Worm (Caenorhabditis elegans) whole organism, young adult: ENCODE measurements around the gene T13B5.9.
A peak's percentile ranks its signal among the peaks of the same experiment; 100 is the strongest.

Experiments
- B0019.2 ChIP-seq: fragments of 200-800 bp; sonication (Bioruptor generic); conservative IDR thresholded peaks from 2 replicates; pipeline ENCODE4 v1.3.6; 2022; ENCODE audit warnings: missing genetic modification reagents, missing genetic modification characterization, missing compliant biosample characterization
- B0035.1 ChIP-seq: sonication (generic microtip); optimal IDR thresholded peaks from 2 replicates; lab custom pipeline; 2016; ENCODE audit warnings: missing genetic modification characterization, mild to moderate bottlenecking, missing compliant biosample characterization, missing genotype, missing genetic modification reagents
- C17E4.6 ChIP-seq: fragments of 200-800 bp; sonication (Bioruptor generic); IDR thresholded peaks from 2 replicates; pipeline ENCODE4 v1.3.6; 2022; ENCODE audit warnings: missing genetic modification reagents, missing genetic modification characterization, missing compliant biosample characterization
- D2030.7 ChIP-seq: fragments of 200-800 bp; sonication (Bioruptor generic); IDR thresholded peaks from 2 replicates; pipeline ENCODE4 v1.3.6; 2022; ENCODE audit warnings: missing genetic modification reagents, missing genetic modification characterization, missing compliant biosample characterization
- F22D6.2 ChIP-seq: sonication (generic microtip); optimal IDR thresholded peaks from 2 replicates; lab custom pipeline; 2016; ENCODE audit warnings: mild to moderate bottlenecking, missing genetic modification characterization, missing compliant biosample characterization
- K11D2.4 ChIP-seq: fragments of 200-800 bp; sonication (Bioruptor generic); IDR thresholded peaks from 2 replicates; pipeline ENCODE4 v1.3.6; 2022; ENCODE audit warnings: missing genetic modification reagents, missing genetic modification characterization, missing compliant biosample characterization
- Y56A3A.18 ChIP-seq: fragments of 200-800 bp; sonication (Bioruptor generic); IDR thresholded peaks from 2 replicates; pipeline ENCODE4 v1.3.6; 2022; ENCODE audit warnings: missing genetic modification reagents, missing genetic modification characterization, missing compliant biosample characterization
- ZK185.1 ChIP-seq: sonication (generic microtip); optimal IDR thresholded peaks from 2 replicates; lab custom pipeline; 2016; ENCODE audit warnings: mild to moderate bottlenecking, missing genetic modification characterization, missing compliant biosample characterization; ENCODE audit not compliant: poor library complexity, severe bottlenecking
- akir-1 ChIP-seq: fragments of 200-800 bp; sonication (Bioruptor generic); optimal IDR thresholded peaks from 2 replicates; lab custom pipeline; 2018; ENCODE audit warnings: mild to moderate bottlenecking, missing genetic modification characterization, moderate library complexity, missing compliant biosample characterization
- aptf-2 ChIP-seq: fragments of 200-800 bp; sonication (Bioruptor generic); conservative IDR thresholded peaks from 2 replicates; pipeline ENCODE4 v1.3.6; 2022; ENCODE audit warnings: missing genetic modification reagents, missing genetic modification characterization, missing compliant biosample characterization
- atf-7 ChIP-seq: sonication (generic microtip); optimal IDR thresholded peaks from 2 replicates; lab custom pipeline; 2017; ENCODE audit warnings: mild to moderate bottlenecking, missing genetic modification characterization, missing compliant biosample characterization
- attf-5 ChIP-seq: fragments of 200-800 bp; sonication (Bioruptor generic); optimal IDR thresholded peaks from 2 replicates; lab custom pipeline; 2018; ENCODE audit warnings: mild to moderate bottlenecking, missing genetic modification characterization, missing compliant biosample characterization
- cebp-1 ChIP-seq, 2 experiments: fragments of 200-800 bp in 1 of 2; sonication (Bioruptor generic) in 1 of 2; sonication (generic microtip) in 1 of 2; IDR thresholded peaks in 1 of 2; optimal IDR thresholded peaks in 1 of 2; 2 replicates each; pipeline versions ENCODE4 v1.3.6 to Lab custom; 2017 to 2022; ENCODE audit warnings: missing compliant biosample characterization in 2 of 2, missing genetic modification characterization in 2 of 2, mild to moderate bottlenecking in 1 of 2, missing genetic modification reagents in 1 of 2, moderate library complexity in 1 of 2
- cebp-2 ChIP-seq: fragments of 200-800 bp; sonication (Bioruptor generic); IDR thresholded peaks from 2 replicates; pipeline ENCODE4 v1.3.6; 2022; ENCODE audit warnings: missing genetic modification characterization, missing compliant biosample characterization
- dpl-1 ChIP-seq: fragments of 150-350 bp; optimal IDR thresholded peaks from 2 replicates; lab custom pipeline; 2014; ENCODE audit warnings: missing biosample characterization, missing genetic modification reagents, missing genetic modification characterization
- efl-1 ChIP-seq: fragments of 150-350 bp; optimal IDR thresholded peaks from 2 replicates; lab custom pipeline; 2014; ENCODE audit warnings: missing biosample characterization, missing genetic modification reagents, missing genetic modification characterization
- egrh-3 ChIP-seq: fragments of 200-800 bp; sonication (Bioruptor generic); IDR thresholded peaks from 2 replicates; pipeline ENCODE4 v1.3.6; 2022; ENCODE audit warnings: missing genetic modification reagents, missing genetic modification characterization, missing compliant biosample characterization
- hmg-1.2 ChIP-seq: fragments of 200-800 bp; sonication (Bioruptor generic); IDR thresholded peaks from 2 replicates; pipeline ENCODE4 v1.3.6; 2022; ENCODE audit warnings: missing genetic modification reagents, missing genetic modification characterization, missing compliant biosample characterization
- lag-1 ChIP-seq: fragments of 200-800 bp; sonication (Bioruptor generic); IDR thresholded peaks from 2 replicates; pipeline ENCODE4 v1.3.6; 2022; ENCODE audit warnings: missing genetic modification reagents, missing genetic modification characterization, missing compliant biosample characterization
- let-526 ChIP-seq: fragments of 200-800 bp; sonication (Bioruptor generic); IDR thresholded peaks from 2 replicates; pipeline ENCODE4 v1.3.6; 2022; ENCODE audit warnings: missing genetic modification reagents, missing genetic modification characterization, missing compliant biosample characterization
- lin-35 ChIP-seq, 3 experiments: fragments of 150-350 bp in 2 of 3; sonication (generic microtip) in 1 of 3; optimal IDR thresholded peaks; 2 replicates each; lab custom pipeline; 2014 to 2018; ENCODE audit warnings: missing biosample characterization in 3 of 3, missing genetic modification characterization in 3 of 3, missing genetic modification reagents in 3 of 3
- lin-54 ChIP-seq: fragments of 200-800 bp; sonication (Bioruptor generic); optimal IDR thresholded peaks from 2 replicates; lab custom pipeline; 2018; ENCODE audit warnings: mild to moderate bottlenecking, missing genetic modification characterization, missing compliant biosample characterization
- lir-1 ChIP-seq: fragments of 200-800 bp; sonication (Bioruptor generic); conservative IDR thresholded peaks from 2 replicates; pipeline ENCODE4 v1.3.6; 2022; ENCODE audit warnings: missing genetic modification reagents, missing genetic modification characterization, missing compliant biosample characterization
- lsl-1 ChIP-seq: fragments of 200-800 bp; sonication (Bioruptor generic); optimal IDR thresholded peaks from 2 replicates; lab custom pipeline; 2018; ENCODE audit warnings: mild to moderate bottlenecking, missing genetic modification characterization, moderate library complexity, missing compliant biosample characterization
- madf-6 ChIP-seq: fragments of 200-800 bp; sonication (Bioruptor generic); IDR thresholded peaks from 2 replicates; pipeline ENCODE4 v1.3.6; 2022; ENCODE audit warnings: missing genetic modification reagents, missing genetic modification characterization, missing compliant biosample characterization
- madf-8 ChIP-seq: fragments of 200-800 bp; sonication (Bioruptor generic); conservative IDR thresholded peaks from 2 replicates; pipeline ENCODE4 v1.3.6; 2022; ENCODE audit warnings: missing genetic modification reagents, missing genetic modification characterization, missing compliant biosample characterization
- mcd-1 ChIP-seq: fragments of 200-800 bp; sonication (Bioruptor generic); IDR thresholded peaks from 2 replicates; pipeline ENCODE4 v1.3.6; 2022; ENCODE audit warnings: missing genetic modification reagents, missing genetic modification characterization, missing compliant biosample characterization
- mxl-1 ChIP-seq: sonication (generic microtip); optimal IDR thresholded peaks from 2 replicates; lab custom pipeline; 2016; ENCODE audit warnings: missing genetic modification characterization, missing compliant biosample characterization
- pha-4 ChIP-seq: fragments of 150-350 bp; sonication (generic microtip); optimal IDR thresholded peaks from 2 replicates; lab custom pipeline; 2014; ENCODE audit warnings: missing biosample characterization, missing genetic modification reagents, missing genetic modification characterization
- sea-2 ChIP-seq: fragments of 200-800 bp; sonication (Bioruptor generic); IDR thresholded peaks from 2 replicates; pipeline ENCODE4 v1.3.6; 2022; ENCODE audit warnings: missing genetic modification characterization, missing compliant biosample characterization
- xnd-1 ChIP-seq: sonication (generic microtip); optimal IDR thresholded peaks from 2 replicates; lab custom pipeline; 2016; ENCODE audit warnings: missing genotype, missing genetic modification reagents, missing genetic modification characterization, missing compliant biosample characterization
- ztf-25 ChIP-seq: fragments of 200-800 bp; sonication (Bioruptor generic); IDR thresholded peaks from 2 replicates; pipeline ENCODE4 v1.3.6; 2022; ENCODE audit warnings: missing genetic modification reagents, missing genetic modification characterization, missing compliant biosample characterization
- ztf-6 ChIP-seq: fragments of 200-800 bp; sonication (Bioruptor generic); IDR thresholded peaks from 2 replicates; pipeline ENCODE4 v1.3.6; 2022; ENCODE audit warnings: missing genetic modification reagents, missing genetic modification characterization, missing compliant biosample characterization

The T13B5.9 gene

DNA sequence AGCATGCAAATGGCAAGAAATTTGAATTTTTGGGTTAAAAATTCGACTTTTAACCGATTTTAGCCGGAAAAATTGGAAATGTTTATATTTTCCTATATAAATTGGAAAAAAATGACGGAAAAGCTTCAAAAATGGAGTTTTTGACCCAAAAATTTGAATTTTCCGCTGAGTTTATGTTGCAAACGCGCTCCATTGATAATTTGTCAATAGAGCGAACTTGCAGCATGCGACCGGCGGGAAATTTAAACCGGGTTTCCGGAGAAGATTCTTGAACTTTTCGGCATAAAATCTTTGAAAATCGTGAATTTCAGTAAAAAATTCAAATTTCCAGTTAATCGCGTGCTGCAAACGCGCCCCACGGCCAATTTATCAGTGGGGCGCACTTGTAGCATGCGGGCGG, 27.1 kb upstream of the T13B5.9 start:
- TF ChIP-seq mcd-1 (peak; percentile 78), Y56A3A.18 (GFP tag; lab: Robert Waterston, UW) (peak; percentile 8; the same call in 1 of the 2 replicates), hmg-1.2 (GFP tag; lab: Robert Waterston, UW) (no peak), D2030.7 (GFP tag; lab: Robert Waterston, UW) (0 out of 2 replicates have a peak, but pooled peaks have one; percentile 9)

DNA sequence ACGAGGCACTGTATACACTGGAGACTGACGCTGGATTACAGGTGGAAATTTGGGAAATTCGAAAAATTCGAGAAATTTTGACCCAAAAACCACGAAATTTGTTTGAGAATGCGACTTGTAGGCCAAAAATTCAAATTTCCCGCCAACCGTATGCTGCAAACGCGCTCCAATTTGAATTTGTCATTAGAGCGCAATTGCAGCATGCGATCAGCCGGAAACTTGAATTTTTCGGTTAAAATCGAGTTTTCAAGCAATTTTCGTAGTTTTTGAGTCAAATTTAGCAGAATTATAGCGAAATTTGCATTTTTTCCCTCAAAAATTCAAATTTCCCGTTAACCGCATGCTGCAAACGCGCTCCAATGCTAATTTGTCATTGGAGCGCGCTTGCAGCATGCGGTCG, 25.9 kb upstream of the T13B5.9 start:
- TF ChIP-seq madf-6 (GFP tag; lab: Robert Waterston, UW): 0 out of 2 replicates have a peak, but pooled peaks have one; percentile 11
- peak; percentile 91 for TF ChIP-seq mcd-1
- peak; percentile 43; the same call in 1 of the 2 replicates for TF ChIP-seq D2030.7 (GFP tag; lab: Robert Waterston, UW)
- TF ChIP-seq mxl-1: no peak
- no peak for TF ChIP-seq dpl-1 (GFP tag; lab: Kevin White, UChicago)
- peak; percentile 38 for TF ChIP-seq efl-1 (GFP tag; lab: Kevin White, UChicago)
- no peak for TF ChIP-seq C17E4.6 (GFP tag; lab: Robert Waterston, UW)
- TF ChIP-seq let-526 (GFP tag; lab: Robert Waterston, UW): no peak
- TF ChIP-seq lin-54 (GFP tag; lab: Kevin White, UChicago): peak; percentile 75
- TF ChIP-seq cebp-2: no peak
- TF ChIP-seq lsl-1 (GFP tag; lab: Kevin White, UChicago): peak; percentile 21

DNA sequence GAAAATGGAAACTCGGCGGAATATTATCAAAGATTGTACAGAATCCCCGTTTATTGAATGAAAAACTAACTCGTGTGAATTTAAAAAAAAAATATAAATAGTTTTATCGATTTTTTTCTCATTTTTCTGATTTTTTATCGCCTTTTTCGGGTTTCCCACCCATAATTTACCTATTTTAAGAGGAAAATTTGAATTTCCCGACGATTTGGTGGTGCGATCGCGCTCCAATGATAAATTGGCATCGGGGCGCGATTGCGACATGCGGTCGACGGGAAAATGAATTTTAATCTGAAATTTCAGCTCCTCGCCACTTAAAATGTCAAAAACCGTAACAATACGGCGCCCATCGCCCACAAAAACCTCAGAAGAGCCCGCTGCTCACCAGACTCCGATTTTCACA, 23.4 kb upstream of the T13B5.9 start, which contains the start of gene taf-6.1:
Gene taf-6.1 (plus strand): TSS at position 301 of the 400 bp plus-strand sequence.
- TF ChIP-seq cebp-1 (GFP tag; IDR thresholded peaks at IDR 0.05; lab: Robert Waterston, UW) (no peak), cebp-1 (tag; optimal IDR thresholded peaks at IDR 0.05; lab: Kevin White, UChicago) (no peak), sea-2 (no peak), efl-1 (GFP tag; lab: Kevin White, UChicago) (no peak), lin-35 (GFP tag; optimal IDR thresholded peaks at IDR 0.05; lab: Kevin White, UChicago) (no peak), aptf-2 (GFP tag; lab: Robert Waterston, UW) (no peak), egrh-3 (GFP tag; lab: Robert Waterston, UW) (no peak), B0019.2 (GFP tag; lab: Robert Waterston, UW) (no peak), attf-5 (GFP tag; lab: Kevin White, UChicago) (no peak), lag-1 (GFP tag; lab: Robert Waterston, UW) (no peak), K11D2.4 (GFP tag; lab: Robert Waterston, UW) (no peak), ztf-25 (no peak), B0035.1 (tag; lab: Kevin White, UChicago) (no peak), atf-7 (tag; lab: Kevin White, UChicago) (no peak), akir-1 (GFP tag; lab: Kevin White, UChicago) (no peak), xnd-1 (tag; lab: Kevin White, UChicago) (no peak), Y56A3A.18 (GFP tag; lab: Robert Waterston, UW) (no peak), pha-4 (tag; lab: Kevin White, UChicago) (no peak), F22D6.2 (tag; lab: Kevin White, UChicago) (no peak), lir-1 (GFP tag; lab: Robert Waterston, UW) (no peak), madf-8 (GFP tag; lab: Robert Waterston, UW) (no peak)

DNA sequence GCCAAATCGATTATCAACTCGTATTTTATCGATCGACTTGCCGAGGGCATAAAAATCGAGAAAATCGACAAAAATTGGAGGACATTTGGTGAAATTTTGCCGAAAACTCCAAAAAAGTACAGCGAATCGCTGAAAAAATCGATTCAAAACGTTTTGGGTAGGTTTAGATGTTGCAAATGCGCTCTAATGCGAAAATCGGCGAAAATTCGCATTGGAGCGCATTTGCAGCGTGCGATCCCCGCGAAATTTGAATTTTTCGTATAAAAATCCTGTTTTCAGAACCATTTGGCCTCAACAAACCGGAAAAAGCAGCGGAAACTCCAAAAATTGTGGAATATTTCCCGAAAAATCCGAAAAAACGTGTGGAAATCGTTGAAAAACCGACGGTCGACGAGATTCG, 22.2 kb upstream of the T13B5.9 start:
- no peak for TF ChIP-seq ztf-6 (GFP tag; lab: Robert Waterston, UW)
- no peak for TF ChIP-seq ZK185.1 (tag; lab: Kevin White, UChicago)
- TF ChIP-seq mcd-1: peak; percentile 64
